Fruit fly (Drosophila melanogaster) whole organism, embryonic: ENCODE results near the gene Ppcs.

Source experiments
- Blimp-1 ChIP-seq: fragments of 200-800 bp; sonication (Bioruptor generic); optimal IDR thresholded peaks from 3 replicates; lab custom pipeline; 2018; ENCODE audit warnings: missing biosample characterization, missing genetic modification characterization, mild to moderate bottlenecking, moderate library complexity, missing genetic modification reagents
- CG10321 ChIP-seq: fragments of 200-800 bp; sonication (Bioruptor generic); IDR thresholded peaks from 2 replicates; pipeline ENCODE4 v1.3.6; 2022; ENCODE audit warnings: missing biosample characterization, missing genetic modification characterization
- CG12769 ChIP-seq: fragments of 200-800 bp; sonication (Bioruptor generic); optimal IDR thresholded peaks from 2 replicates; lab custom pipeline; 2019; ENCODE audit warnings: missing biosample characterization, mild to moderate bottlenecking, missing genetic modification characterization, moderate library complexity
- CG2199 ChIP-seq: fragments of 200-800 bp; sonication (Bioruptor generic); IDR thresholded peaks from 3 replicates; pipeline ENCODE4 v1.3.6; 2022; ENCODE audit warnings: missing biosample characterization, missing genetic modification characterization
- CG3281 ChIP-seq: fragments of 200-800 bp; sonication (Bioruptor generic); optimal IDR thresholded peaks from 3 replicates; lab custom pipeline; 2017; ENCODE audit warnings: missing biosample characterization, mild to moderate bottlenecking, missing genetic modification characterization
- CG9727 ChIP-seq: fragments of 200-800 bp; sonication (Bioruptor generic); optimal IDR thresholded peaks from 3 replicates; lab custom pipeline; 2017; ENCODE audit warnings: missing biosample characterization, mild to moderate bottlenecking, missing genetic modification characterization
- Ets65A ChIP-seq: fragments of 200-800 bp; sonication (Bioruptor generic); peaks from one replicate; lab custom pipeline; 2016; ENCODE audit warnings: missing biosample characterization, missing genetic modification characterization
- Hsf ChIP-seq: fragments of 200-800 bp; sonication (Bioruptor generic); optimal IDR thresholded peaks from 3 replicates; lab custom pipeline; 2016; ENCODE audit warnings: missing biosample characterization, missing genetic modification characterization
- Meics ChIP-seq: fragments of 200-800 bp; sonication (Bioruptor generic); optimal IDR thresholded peaks from 2 replicates; lab custom pipeline; 2017; ENCODE audit warnings: missing biosample characterization, mild to moderate bottlenecking, missing genetic modification characterization
- Pdp1 ChIP-seq, 2 experiments: fragments of 200-800 bp; sonication (Bioruptor generic); optimal IDR thresholded peaks; 3 replicates each; lab custom pipeline; 2016; ENCODE audit warnings: missing biosample characterization in 2 of 2, missing genetic modification characterization in 2 of 2, mild to moderate bottlenecking in 1 of 2, moderate library complexity in 1 of 2
- Stat92E ChIP-seq, 3 experiments: fragments of >200 bp in 2 of 3; fragments of 200-800 bp in 1 of 3; sonication (Bioruptor generic) in 1 of 3; optimal IDR thresholded peaks; 2 replicates each; lab custom pipeline; 2017 to 2019; ENCODE audit warnings: missing biosample characterization in 3 of 3, missing genetic modification characterization in 3 of 3, mild to moderate bottlenecking in 1 of 3, moderate library complexity in 1 of 3
- Usf ChIP-seq: fragments of 200-800 bp; sonication (Bioruptor generic); optimal IDR thresholded peaks from 2 replicates; lab custom pipeline; 2017; ENCODE audit warnings: missing genotype, missing biosample characterization, missing genetic modification characterization
- abd-A ChIP-seq: fragments of 200-800 bp; sonication (Bioruptor generic); optimal IDR thresholded peaks from 3 replicates; lab custom pipeline; 2019; ENCODE audit warnings: missing biosample characterization, mild to moderate bottlenecking, missing genetic modification characterization, moderate library complexity
- ara ChIP-seq: fragments of 200-800 bp; sonication (Bioruptor generic); IDR thresholded peaks from 2 replicates; pipeline ENCODE4 v1.3.6; 2022; ENCODE audit warnings: missing biosample characterization, missing genetic modification characterization
- az2 ChIP-seq: fragments of 200-800 bp; sonication (Bioruptor generic); optimal IDR thresholded peaks from 3 replicates; lab custom pipeline; 2016; ENCODE audit warnings: missing biosample characterization, missing genetic modification characterization
- bbx ChIP-seq: fragments of 200-800 bp; sonication (Bioruptor generic); IDR thresholded peaks from 2 replicates; pipeline ENCODE4 v1.3.6; 2022; ENCODE audit warnings: missing biosample characterization, missing genetic modification characterization; ENCODE audit not compliant: partially characterized antibody
- cas ChIP-seq: fragments of 200-800 bp; sonication (Bioruptor generic); IDR thresholded peaks from 2 replicates; pipeline ENCODE4 v1.3.6; 2022; ENCODE audit warnings: missing biosample characterization, missing genetic modification characterization
- cg ChIP-seq: fragments of 200-800 bp; sonication (Bioruptor generic); optimal IDR thresholded peaks from 3 replicates; lab custom pipeline; 2019; ENCODE audit warnings: missing biosample characterization, mild to moderate bottlenecking, missing genetic modification characterization, moderate library complexity
- ci ChIP-seq: fragments of 200-800 bp; sonication (Bioruptor generic); IDR thresholded peaks from 3 replicates; pipeline ENCODE4 v1.3.6; 2022; ENCODE audit warnings: missing biosample characterization, missing genetic modification characterization
- dmrt11E ChIP-seq: fragments of 200-800 bp; sonication (Bioruptor generic); optimal IDR thresholded peaks from 3 replicates; lab custom pipeline; 2018; ENCODE audit warnings: missing biosample characterization, mild to moderate bottlenecking, missing genetic modification characterization, moderate library complexity
- eve ChIP-seq, 2 experiments: fragments of >200 bp; optimal IDR thresholded peaks; 2 replicates each; lab custom pipeline; 2017; ENCODE audit warnings: missing biosample characterization in 2 of 2, missing genetic modification characterization in 2 of 2
- exex ChIP-seq: fragments of 200-800 bp; sonication (Bioruptor generic); optimal IDR thresholded peaks from 4 replicates; lab custom pipeline; 2018; ENCODE audit warnings: missing biosample characterization, mild to moderate bottlenecking, missing genetic modification characterization, moderate library complexity
- fru ChIP-seq: fragments of >200 bp; optimal IDR thresholded peaks from 2 replicates; lab custom pipeline; 2017
- gcm ChIP-seq: fragments of 200-800 bp; sonication (Bioruptor generic); optimal IDR thresholded peaks from 2 replicates; lab custom pipeline; 2019; ENCODE audit warnings: missing biosample characterization, mild to moderate bottlenecking, missing genetic modification characterization, moderate library complexity
- insv ChIP-seq, 2 experiments: fragments of 200-800 bp; sonication (Bioruptor generic); optimal IDR thresholded peaks; 3 replicates each; lab custom pipeline; 2016 to 2018; ENCODE audit warnings: missing biosample characterization in 2 of 2, missing genetic modification characterization in 2 of 2
- kah ChIP-seq: fragments of 200-800 bp; sonication (Bioruptor generic); optimal IDR thresholded peaks from 2 replicates; lab custom pipeline; 2018; ENCODE audit warnings: missing biosample characterization, mild to moderate bottlenecking, missing genetic modification characterization
- kni ChIP-seq: fragments of 200-800 bp; sonication (Bioruptor generic); optimal IDR thresholded peaks from 3 replicates; lab custom pipeline; 2017; ENCODE audit warnings: mild to moderate bottlenecking, missing biosample characterization, missing genetic modification reagents, missing genetic modification characterization
- otp ChIP-seq: fragments of 200-800 bp; sonication (Bioruptor generic); IDR thresholded peaks from 3 replicates; pipeline ENCODE4, ENCODE4 v1.3.6; 2022; ENCODE audit warnings: missing biosample characterization, missing genetic modification characterization
- pho ChIP-seq: fragments of 200-800 bp; sonication (Bioruptor generic); optimal IDR thresholded peaks from 2 replicates; lab custom pipeline; 2016; ENCODE audit warnings: missing biosample characterization, missing genetic modification characterization
- pum ChIP-seq: fragments of 200-800 bp; sonication (Bioruptor generic); optimal IDR thresholded peaks from 2 replicates; lab custom pipeline; 2016; ENCODE audit warnings: missing biosample characterization, missing genetic modification characterization
- sd ChIP-seq: fragments of 200-800 bp; sonication (Bioruptor generic); optimal IDR thresholded peaks from 3 replicates; lab custom pipeline; 2018; ENCODE audit warnings: missing biosample characterization, mild to moderate bottlenecking, missing genetic modification characterization, moderate library complexity
- sens ChIP-seq: fragments of 200-800 bp; sonication (Bioruptor generic); peaks from one replicate; lab custom pipeline; 2016; ENCODE audit warnings: missing biosample characterization, missing genetic modification characterization
- sqz ChIP-seq: fragments of 200-800 bp; sonication (Bioruptor generic); optimal IDR thresholded peaks from 3 replicates; lab custom pipeline; 2018; ENCODE audit warnings: missing biosample characterization, mild to moderate bottlenecking, missing genetic modification characterization
- sr ChIP-seq: fragments of 200-800 bp; sonication (Bioruptor generic); IDR thresholded peaks from 3 replicates; pipeline ENCODE4 v1.3.6; 2022; ENCODE audit warnings: missing biosample characterization, missing genetic modification characterization
- vvl ChIP-seq: fragments of 200-800 bp; sonication (Bioruptor generic); IDR thresholded peaks from 2 replicates; pipeline ENCODE4 v1.3.6; 2022; ENCODE audit warnings: missing biosample characterization, missing genetic modification characterization

Ppcs gene

DNA sequence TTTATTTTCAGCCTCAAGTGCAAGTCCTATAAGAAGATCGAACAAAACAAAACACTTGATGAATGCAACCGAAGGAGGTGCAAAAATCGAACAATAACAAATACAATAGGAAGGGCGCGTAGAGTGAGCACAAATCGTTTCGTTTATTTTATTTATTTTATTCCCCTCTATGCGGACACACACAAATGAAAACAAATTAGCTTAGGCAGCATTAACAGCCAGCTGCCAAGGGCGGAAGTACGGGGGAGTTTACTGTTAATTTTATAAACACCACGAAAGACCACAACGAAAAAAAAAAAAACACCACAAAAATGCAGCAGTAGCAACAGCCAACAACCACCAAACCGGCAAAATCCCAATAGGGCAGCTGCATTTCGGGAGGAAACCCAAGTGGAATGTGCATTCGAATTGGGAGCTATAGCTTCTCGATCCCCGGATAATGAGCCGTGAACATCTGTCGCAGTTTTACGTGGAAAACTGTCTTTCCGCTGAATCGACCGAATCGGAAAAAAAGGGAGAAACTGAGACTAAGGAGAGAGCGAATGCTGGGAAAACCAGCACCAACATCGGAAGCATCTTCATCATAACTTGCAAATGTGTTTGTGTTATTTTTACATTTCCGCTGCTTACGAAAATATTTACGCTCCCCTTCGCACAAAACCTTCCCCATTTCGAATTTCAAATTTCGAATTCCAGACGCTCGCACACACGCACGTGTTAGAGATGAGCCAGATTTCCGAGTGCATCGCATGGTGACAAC lies 55.2 kb downstream of the Ppcs start (continued):
- TF ChIP-seq bbx (GFP tag; lab: Robert Waterston, UW) (0 out of 2 replicates have a peak, but pooled peaks have one; percentile 23), Ets65A (peak; percentile 47), gcm (GFP tag; lab: Kevin White, UChicago) (peak; percentile 84), CG2199 (GFP tag; lab: Robert Waterston, UW) (peak; percentile 54; the same call in 1 of the 3 replicates), otp (GFP tag; lab: Robert Waterston, UW) (0 out of 3 replicates have a peak, but pooled peaks have one; percentile 4), ara (no peak), pho (GFP tag; lab: Kevin White, UChicago) (no peak), sd (tag; lab: Kevin White, UChicago) (peak; percentile 80), cas (GFP tag; lab: Robert Waterston, UW) (no peak), kah (GFP tag; lab: Kevin White, UChicago) (peak; percentile 78), insv (GFP tag; optimal IDR thresholded peaks at IDR 0.05; lab: Kevin White, UChicago) (peak; percentile 66 to 86), fru (lab: Kevin White, UChicago) (no peak), exex (tag; lab: Kevin White, UChicago) (no peak), sqz (GFP tag; lab: Kevin White, UChicago) (peak; percentile 54)

DNA sequence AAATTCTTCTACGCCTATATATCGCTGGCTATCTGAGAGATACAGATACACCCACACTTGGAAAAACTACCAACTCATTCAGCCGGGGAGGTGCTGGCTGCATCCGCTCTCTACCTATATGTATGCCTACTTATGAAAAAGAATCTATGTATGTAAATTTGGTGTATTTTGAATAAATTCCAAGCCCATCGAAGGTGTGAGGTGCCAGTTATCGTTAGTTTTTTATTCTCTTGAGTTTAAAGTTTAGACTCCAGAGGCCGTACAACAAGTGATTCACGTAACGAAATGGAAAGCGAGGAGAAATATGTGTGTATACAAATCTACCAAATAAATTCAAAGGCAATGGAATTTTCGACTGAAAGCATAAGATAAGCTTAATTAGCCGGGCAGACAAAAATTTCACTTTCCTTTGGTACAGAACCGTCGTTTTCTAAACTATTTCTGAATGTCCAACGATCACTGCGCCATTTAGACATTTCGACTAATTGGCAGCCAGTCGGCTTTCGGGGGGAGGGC lies 55.9 kb downstream of the Ppcs start:
- TF ChIP-seq pum (no peak), CG12769 (peak; percentile 13), cg (GFP tag; lab: Kevin White, UChicago) (peak; percentile 42), Pdp1 (GFP tag; optimal IDR thresholded peaks at IDR 0.05; lab: Kevin White, UChicago) (peak in 1 of 2 experiments; percentile 40), sens (GFP tag; lab: Kevin White, UChicago) (peak; percentile 48), Blimp-1 (GFP tag; lab: Kevin White, UChicago) (peak; percentile 95), dmrt11E (tag; lab: Kevin White, UChicago) (no peak), Meics (GFP tag; lab: Kevin White, UChicago) (no peak), sr (GFP tag; lab: Robert Waterston, UW) (peak; percentile 86), CG9727 (GFP tag; lab: Kevin White, UChicago) (no peak), abd-A (peak; percentile 38), ci (GFP tag; lab: Robert Waterston, UW) (0 out of 3 replicates have a peak, but pooled peaks have one; percentile 57), az2 (no peak), eve (GFP tag; optimal IDR thresholded peaks at IDR 0.05; lab: Kevin White, UChicago) (peak in 1 of 2 experiments; percentile 72), Usf (no peak), CG3281 (no peak), CG10321 (GFP tag; lab: Robert Waterston, UW) (no peak), vvl (peak; percentile 55; the same call in 1 of the 2 replicates), sd (tag; lab: Kevin White, UChicago) (peak; percentile 91), kni (peak; percentile 83), Hsf (no peak), Stat92E (GFP tag; optimal IDR thresholded peaks at IDR 0.05; lab: Kevin White, UChicago) (no peak)
